Worm (Caenorhabditis elegans) whole organism, early embryonic: Measurements from ENCODE around the gene F56B3.11.
"Not testable (repeated sequence)": the region's sequence is repeated elsewhere in the genome, so short reads cannot be mapped to it uniquely, and the experiment has no call there.

Experiments
- B0310.2 ChIP-seq: sonication (generic microtip); optimal IDR thresholded peaks from 2 replicates; lab custom pipeline; 2016; ENCODE audit warnings: mild to moderate bottlenecking, missing genetic modification characterization, missing compliant biosample characterization
- F13C5.2 ChIP-seq: sonication (generic microtip); optimal IDR thresholded peaks from 2 replicates; lab custom pipeline; 2017; ENCODE audit warnings: mild to moderate bottlenecking, missing genetic modification characterization, inconsistent platforms, missing compliant biosample characterization
- aly-1 ChIP-seq: sonication (generic microtip); optimal IDR thresholded peaks from 2 replicates; lab custom pipeline; 2016; ENCODE audit warnings: missing genetic modification characterization, missing compliant biosample characterization
- ama-1 ChIP-seq: fragments of 150-350 bp; optimal IDR thresholded peaks from 2 replicates; lab custom pipeline; 2014
- ceh-13 ChIP-seq: fragments of 200-800 bp; sonication (Bioruptor generic); optimal IDR thresholded peaks from 2 replicates; lab custom pipeline; 2018; ENCODE audit warnings: mild to moderate bottlenecking, missing genetic modification characterization, missing compliant biosample characterization
- ceh-36 ChIP-seq: sonication (generic microtip); optimal IDR thresholded peaks from 2 replicates; lab custom pipeline; 2016; ENCODE audit warnings: missing genetic modification characterization, inconsistent platforms, missing compliant biosample characterization
- ets-7 ChIP-seq: sonication (generic microtip); optimal IDR thresholded peaks from 2 replicates; lab custom pipeline; 2016; ENCODE audit warnings: missing genotype, missing genetic modification characterization, missing compliant biosample characterization
- flt-1 ChIP-seq: fragments of 200-800 bp; sonication (Bioruptor generic); IDR thresholded peaks from 2 replicates; pipeline ENCODE4 v1.3.6; 2022; ENCODE audit warnings: missing genetic modification characterization, missing compliant biosample characterization
- hmbx-1 ChIP-seq: sonication (generic microtip); optimal IDR thresholded peaks from 2 replicates; lab custom pipeline; 2016; ENCODE audit warnings: mild to moderate bottlenecking, missing genetic modification characterization, missing compliant biosample characterization
- hmg-4 ChIP-seq: fragments of 200-800 bp; sonication (Bioruptor generic); optimal IDR thresholded peaks from 2 replicates; lab custom pipeline; 2018; ENCODE audit warnings: mild to moderate bottlenecking, missing genetic modification characterization, missing compliant biosample characterization
- hnd-1 ChIP-seq: sonication (generic microtip); optimal IDR thresholded peaks from 2 replicates; lab custom pipeline; 2016; ENCODE audit warnings: missing genetic modification characterization, missing compliant biosample characterization
- pes-1 ChIP-seq: fragments of 200-800 bp; sonication (Bioruptor generic); IDR thresholded peaks from 2 replicates; pipeline ENCODE4 v1.3.6; 2022; ENCODE audit warnings: missing genetic modification reagents, missing genetic modification characterization, missing compliant biosample characterization
- scrt-1 ChIP-seq: fragments of 200-800 bp; sonication (Bioruptor generic); IDR thresholded peaks from 2 replicates; pipeline ENCODE4 v1.3.6; 2022; ENCODE audit warnings: missing genetic modification characterization, missing compliant biosample characterization
- sea-1 ChIP-seq: fragments of 200-800 bp; sonication (Bioruptor generic); conservative IDR thresholded peaks from 2 replicates; pipeline ENCODE4 v1.3.6; 2022; ENCODE audit warnings: missing genetic modification characterization, missing compliant biosample characterization
- tbx-11 ChIP-seq: fragments of 200-800 bp; sonication (Bioruptor generic); IDR thresholded peaks from 2 replicates; pipeline ENCODE4 v1.3.6; 2022; ENCODE audit warnings: missing genetic modification characterization, missing compliant biosample characterization
- tbx-37 ChIP-seq: fragments of 200-800 bp; sonication (Bioruptor generic); conservative IDR thresholded peaks from 2 replicates; pipeline ENCODE4 v1.3.6; 2022; ENCODE audit warnings: missing genetic modification reagents, missing genetic modification characterization, missing compliant biosample characterization
- tra-4 ChIP-seq: sonication (generic microtip); optimal IDR thresholded peaks from 2 replicates; lab custom pipeline; 2017; ENCODE audit warnings: missing genetic modification characterization, missing compliant biosample characterization

F56B3.11 gene

ce11 chrIV:782393-782792 lies 14.0 kb downstream of the F56B3.11 start:
- TF ChIP-seq tbx-11 (no peak), ceh-13 (GFP tag; lab: Kevin White, UChicago) (no peak), ceh-36 (tag; lab: Kevin White, UChicago) (no peak), tra-4 (tag; lab: Kevin White, UChicago) (no peak), sea-1 (GFP tag; lab: Robert Waterston, UW) (no peak), scrt-1 (GFP tag; lab: Robert Waterston, UW) (no peak), tbx-37 (GFP tag; lab: Robert Waterston, UW) (no peak), pes-1 (no peak), B0310.2 (tag; lab: Kevin White, UChicago) (no peak), hmbx-1 (no peak), F13C5.2 (no peak), ets-7 (no peak), aly-1 (tag; lab: Kevin White, UChicago) (no peak), hnd-1 (tag; lab: Kevin White, UChicago) (no peak), ama-1 (lab: Kevin White, UChicago) (no peak), flt-1 (GFP tag; lab: Robert Waterston, UW) (no peak), hmg-4 (no peak)

ce11 chrIV:778484-778883 lies 17.9 kb downstream of the F56B3.11 start, which contains the start of gene ugt-52:
ugt-52 (plus strand) TSS chrIV:778784.
- TF ChIP-seq ceh-36 (tag; lab: Kevin White, UChicago), result no peak
- no peak for TF ChIP-seq scrt-1 (GFP tag; lab: Robert Waterston, UW)
- no peak for TF ChIP-seq tbx-37 (GFP tag; lab: Robert Waterston, UW)
- TF ChIP-seq hmbx-1, result no peak
- TF ChIP-seq ets-7, result no peak
- no peak for TF ChIP-seq ama-1 (lab: Kevin White, UChicago)
- TF ChIP-seq pes-1, result no peak
- no peak for TF ChIP-seq B0310.2 (tag; lab: Kevin White, UChicago)
- TF ChIP-seq flt-1 (GFP tag; lab: Robert Waterston, UW), result no peak
- no peak for TF ChIP-seq F13C5.2
- TF ChIP-seq ceh-13 (GFP tag; lab: Kevin White, UChicago), result no peak
- no peak for TF ChIP-seq tbx-11
- no peak for TF ChIP-seq hmg-4
- no peak for TF ChIP-seq tra-4 (tag; lab: Kevin White, UChicago)
- no peak for TF ChIP-seq hnd-1 (tag; lab: Kevin White, UChicago)
- no peak for TF ChIP-seq aly-1 (tag; lab: Kevin White, UChicago)
- TF ChIP-seq sea-1 (GFP tag; lab: Robert Waterston, UW), result no peak

- TF ChIP-seq ets-7 (no peak), scrt-1 (GFP tag; lab: Robert Waterston, UW) (no peak), ama-1 (lab: Kevin White, UChicago) (no peak), hmg-4 (no peak), pes-1 (no peak), ceh-36 (tag; lab: Kevin White, UChicago) (no peak), ceh-13 (GFP tag; lab: Kevin White, UChicago) (no peak), B0310.2 (tag; lab: Kevin White, UChicago) (no peak)
These were observed 22.8 kb downstream of the F56B3.11 start for ce11 chrIV:773580-773979.

ce11 chrIV:772931-773330 lies 23.4 kb downstream of the F56B3.11 start, which contains the start of gene mrpl-2:
mrpl-2 (plus strand) TSS chrIV:773237.
- no peak for TF ChIP-seq tbx-37 (GFP tag; lab: Robert Waterston, UW)
- TF ChIP-seq ceh-13 (GFP tag; lab: Kevin White, UChicago), result no peak
- no peak for TF ChIP-seq ets-7
- TF ChIP-seq hmbx-1, result no peak
- no peak for TF ChIP-seq ama-1 (lab: Kevin White, UChicago)
- no peak for TF ChIP-seq scrt-1 (GFP tag; lab: Robert Waterston, UW)
- TF ChIP-seq aly-1 (tag; lab: Kevin White, UChicago), result no peak
- TF ChIP-seq pes-1, result no peak
- TF ChIP-seq hnd-1 (tag; lab: Kevin White, UChicago), result no peak
- TF ChIP-seq sea-1 (GFP tag; lab: Robert Waterston, UW), result no peak
- no peak for TF ChIP-seq tbx-11
- TF ChIP-seq B0310.2 (tag; lab: Kevin White, UChicago), result no peak
- TF ChIP-seq F13C5.2, result no peak
- TF ChIP-seq hmg-4, result no peak
- TF ChIP-seq ceh-36 (tag; lab: Kevin White, UChicago), result no peak
- TF ChIP-seq tra-4 (tag; lab: Kevin White, UChicago), result no peak
- no peak for TF ChIP-seq flt-1 (GFP tag; lab: Robert Waterston, UW)

- not testable (repeated sequence) for TF ChIP-seq hmbx-1; tra-4 (tag; lab: Kevin White, UChicago); tbx-11
These were observed 25.3 kb downstream of the F56B3.11 start, which contains the start of gene F56B3.9 for ce11 chrIV:771061-771460. F56B3.9 (plus strand) TSS chrIV:771361.

ce11 chrIV:768312-768711 lies 28.1 kb downstream of the F56B3.11 start, which contains the start of gene F56B3.2:
F56B3.2 (minus strand) TSS chrIV:768584.
- TF ChIP-seq scrt-1 (GFP tag; lab: Robert Waterston, UW) (no peak), ceh-13 (GFP tag; lab: Kevin White, UChicago) (no peak), hmbx-1 (no peak), hmg-4 (no peak), F13C5.2 (no peak), aly-1 (tag; lab: Kevin White, UChicago) (no peak), B0310.2 (tag; lab: Kevin White, UChicago) (no peak), tbx-11 (no peak), ceh-36 (tag; lab: Kevin White, UChicago) (no peak), tbx-37 (GFP tag; lab: Robert Waterston, UW) (no peak), sea-1 (GFP tag; lab: Robert Waterston, UW) (no peak), pes-1 (no peak), ama-1 (lab: Kevin White, UChicago) (no peak)

- TF ChIP-seq hnd-1 (tag; lab: Kevin White, UChicago), result no peak
- TF ChIP-seq ets-7, result no peak
- no peak for TF ChIP-seq flt-1 (GFP tag; lab: Robert Waterston, UW)
- no peak for TF ChIP-seq tbx-37 (GFP tag; lab: Robert Waterston, UW)
- TF ChIP-seq hmbx-1, result no peak
- no peak for TF ChIP-seq scrt-1 (GFP tag; lab: Robert Waterston, UW)
These were observed 32.9 kb downstream of the F56B3.11 start, which contains the start of gene col-103 for ce11 chrIV:763377-764063. col-103 (minus strand) TSS chrIV:763678.
